Worm (Caenorhabditis elegans) whole organism, L4/young adult: ENCODE data around the gene K02E11.6.

Experiments
- W03F9.2 ChIP-seq: fragments of 150-350 bp; optimal IDR thresholded peaks from 2 replicates; lab custom pipeline; 2014; ENCODE audit warnings: missing biosample characterization, missing genetic modification characterization
- dao-5 ChIP-seq: sonication (generic microtip); optimal IDR thresholded peaks from 2 replicates; lab custom pipeline; 2016; ENCODE audit warnings: missing genotype, missing genetic modification characterization, moderate library complexity, missing compliant biosample characterization
- him-1 ChIP-seq: sonication (generic microtip); optimal IDR thresholded peaks from 2 replicates; lab custom pipeline; 2016; ENCODE audit warnings: missing genotype, missing genetic modification reagents, missing genetic modification characterization, missing compliant biosample characterization

DNA sequence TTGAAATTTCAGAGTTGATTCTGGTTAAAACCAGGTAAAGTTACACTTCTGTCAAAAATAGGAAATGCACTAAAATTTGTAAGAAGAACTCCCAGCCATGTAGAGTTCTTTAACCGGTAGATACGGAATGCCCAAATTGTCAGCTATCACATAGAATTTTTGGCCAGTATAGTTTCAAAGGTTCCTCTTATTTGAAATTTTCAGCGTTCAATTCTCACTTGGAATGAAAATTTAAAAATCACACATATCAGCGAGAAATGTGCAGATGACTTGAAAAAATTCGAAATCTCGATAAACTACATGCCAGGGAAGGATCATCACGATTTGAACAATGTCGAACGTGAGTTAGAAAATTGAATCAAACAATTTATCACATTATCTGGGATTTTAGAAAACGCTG is 47.9 kb downstream of the K02E11.6 start, which contains the start of gene F14D7.3:
- no peak for TF ChIP-seq him-1 (tag; lab: Kevin White, UChicago)
- no peak for TF ChIP-seq dao-5 (tag; lab: Kevin White, UChicago)
- no peak for TF ChIP-seq W03F9.2
